Worm (Caenorhabditis elegans) whole organism, early embryonic: ENCODE data around the gene R160.4.

Experiments used
- B0310.2 ChIP-seq: sonication (generic microtip); optimal IDR thresholded peaks from 2 replicates; lab custom pipeline; 2016; ENCODE audit warnings: mild to moderate bottlenecking, missing genetic modification characterization, missing compliant biosample characterization
- F13C5.2 ChIP-seq: sonication (generic microtip); optimal IDR thresholded peaks from 2 replicates; lab custom pipeline; 2017; ENCODE audit warnings: mild to moderate bottlenecking, missing genetic modification characterization, inconsistent platforms, missing compliant biosample characterization
- aly-1 ChIP-seq: sonication (generic microtip); optimal IDR thresholded peaks from 2 replicates; lab custom pipeline; 2016; ENCODE audit warnings: missing genetic modification characterization, missing compliant biosample characterization
- ama-1 ChIP-seq: fragments of 150-350 bp; optimal IDR thresholded peaks from 2 replicates; lab custom pipeline; 2014
- ceh-13 ChIP-seq: fragments of 200-800 bp; sonication (Bioruptor generic); optimal IDR thresholded peaks from 2 replicates; lab custom pipeline; 2018; ENCODE audit warnings: mild to moderate bottlenecking, missing genetic modification characterization, missing compliant biosample characterization
- ceh-36 ChIP-seq: sonication (generic microtip); optimal IDR thresholded peaks from 2 replicates; lab custom pipeline; 2016; ENCODE audit warnings: missing genetic modification characterization, inconsistent platforms, missing compliant biosample characterization
- ets-7 ChIP-seq: sonication (generic microtip); optimal IDR thresholded peaks from 2 replicates; lab custom pipeline; 2016; ENCODE audit warnings: missing genotype, missing genetic modification characterization, missing compliant biosample characterization
- flt-1 ChIP-seq: fragments of 200-800 bp; sonication (Bioruptor generic); IDR thresholded peaks from 2 replicates; pipeline ENCODE4 v1.3.6; 2022; ENCODE audit warnings: missing genetic modification characterization, missing compliant biosample characterization
- hmbx-1 ChIP-seq: sonication (generic microtip); optimal IDR thresholded peaks from 2 replicates; lab custom pipeline; 2016; ENCODE audit warnings: mild to moderate bottlenecking, missing genetic modification characterization, missing compliant biosample characterization
- hmg-4 ChIP-seq: fragments of 200-800 bp; sonication (Bioruptor generic); optimal IDR thresholded peaks from 2 replicates; lab custom pipeline; 2018; ENCODE audit warnings: mild to moderate bottlenecking, missing genetic modification characterization, missing compliant biosample characterization
- hnd-1 ChIP-seq: sonication (generic microtip); optimal IDR thresholded peaks from 2 replicates; lab custom pipeline; 2016; ENCODE audit warnings: missing genetic modification characterization, missing compliant biosample characterization
- pes-1 ChIP-seq: fragments of 200-800 bp; sonication (Bioruptor generic); IDR thresholded peaks from 2 replicates; pipeline ENCODE4 v1.3.6; 2022; ENCODE audit warnings: missing genetic modification reagents, missing genetic modification characterization, missing compliant biosample characterization
- scrt-1 ChIP-seq: fragments of 200-800 bp; sonication (Bioruptor generic); IDR thresholded peaks from 2 replicates; pipeline ENCODE4 v1.3.6; 2022; ENCODE audit warnings: missing genetic modification characterization, missing compliant biosample characterization
- sea-1 ChIP-seq: fragments of 200-800 bp; sonication (Bioruptor generic); conservative IDR thresholded peaks from 2 replicates; pipeline ENCODE4 v1.3.6; 2022; ENCODE audit warnings: missing genetic modification characterization, missing compliant biosample characterization
- tbx-11 ChIP-seq: fragments of 200-800 bp; sonication (Bioruptor generic); IDR thresholded peaks from 2 replicates; pipeline ENCODE4 v1.3.6; 2022; ENCODE audit warnings: missing genetic modification characterization, missing compliant biosample characterization
- tbx-37 ChIP-seq: fragments of 200-800 bp; sonication (Bioruptor generic); conservative IDR thresholded peaks from 2 replicates; pipeline ENCODE4 v1.3.6; 2022; ENCODE audit warnings: missing genetic modification reagents, missing genetic modification characterization, missing compliant biosample characterization
- tra-4 ChIP-seq: sonication (generic microtip); optimal IDR thresholded peaks from 2 replicates; lab custom pipeline; 2017; ENCODE audit warnings: missing genetic modification characterization, missing compliant biosample characterization

Gene R160.4

DNA sequence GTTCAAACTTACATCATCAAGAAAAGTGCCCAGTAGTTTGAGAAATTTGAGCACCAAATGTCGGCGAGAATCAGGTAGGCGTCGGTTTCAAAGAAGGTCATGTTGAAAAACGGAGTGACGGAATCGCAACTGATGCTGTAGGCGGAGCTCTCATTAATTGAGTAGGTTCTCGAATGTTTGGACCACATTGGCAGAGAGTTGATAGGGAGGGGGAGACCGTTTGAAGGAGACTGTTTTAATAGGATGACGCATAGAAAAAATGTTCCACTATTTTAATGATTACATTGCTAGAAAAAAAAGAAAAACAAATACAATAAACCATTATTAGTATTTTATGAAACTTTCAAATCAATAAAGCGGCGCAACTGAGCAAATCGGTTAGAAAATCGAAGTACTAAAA lies 5.5 kb downstream of the R160.4 start, which contains the start of gene F14H12.17:
F14H12.17 (minus strand) TSS at position 101 of the 400 bp plus-strand sequence.
- no peak for TF ChIP-seq F13C5.2 (tag; lab: Kevin White, UChicago)
- TF ChIP-seq sea-1 (GFP tag; lab: Robert Waterston, UW), result no peak
- no peak for TF ChIP-seq ets-7 (tag; lab: Kevin White, UChicago)
- TF ChIP-seq ama-1, result no peak
- no peak for TF ChIP-seq hnd-1 (tag; lab: Kevin White, UChicago)
- TF ChIP-seq flt-1 (GFP tag; lab: Robert Waterston, UW), result no peak
- TF ChIP-seq ceh-36, result no peak
- no peak for TF ChIP-seq hmg-4

DNA sequence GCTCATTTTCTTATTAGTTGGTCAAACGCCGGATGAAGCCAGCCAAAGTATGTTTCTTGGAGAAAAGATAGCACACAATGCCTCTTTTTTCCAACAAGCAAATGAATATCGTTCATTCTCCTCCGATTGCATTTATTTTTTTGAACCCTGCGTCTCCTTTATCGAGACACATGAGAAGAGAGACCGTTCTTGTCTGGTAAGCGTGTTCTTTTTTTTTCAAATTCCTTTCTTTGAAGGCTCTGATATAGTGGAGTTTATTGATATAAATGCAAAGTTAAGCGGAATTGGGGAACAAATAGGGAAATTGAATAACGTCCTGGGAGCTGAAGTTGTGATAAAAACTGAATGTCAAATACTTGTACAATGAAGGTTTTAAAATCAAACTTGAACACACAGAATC lies 6.2 kb downstream of the R160.4 start, which contains the start of gene F14H12.7:
F14H12.7 (minus strand) TSS at position 101 of the 400 bp plus-strand sequence.
- TF ChIP-seq ets-7 (tag; lab: Kevin White, UChicago) (no peak), ama-1 (no peak), hmbx-1 (no peak), sea-1 (GFP tag; lab: Robert Waterston, UW) (no peak), tbx-37 (GFP tag; lab: Robert Waterston, UW) (no peak), flt-1 (GFP tag; lab: Robert Waterston, UW) (no peak), aly-1 (no peak), tra-4 (tag; lab: Kevin White, UChicago) (no peak), hnd-1 (tag; lab: Kevin White, UChicago) (no peak)

DNA sequence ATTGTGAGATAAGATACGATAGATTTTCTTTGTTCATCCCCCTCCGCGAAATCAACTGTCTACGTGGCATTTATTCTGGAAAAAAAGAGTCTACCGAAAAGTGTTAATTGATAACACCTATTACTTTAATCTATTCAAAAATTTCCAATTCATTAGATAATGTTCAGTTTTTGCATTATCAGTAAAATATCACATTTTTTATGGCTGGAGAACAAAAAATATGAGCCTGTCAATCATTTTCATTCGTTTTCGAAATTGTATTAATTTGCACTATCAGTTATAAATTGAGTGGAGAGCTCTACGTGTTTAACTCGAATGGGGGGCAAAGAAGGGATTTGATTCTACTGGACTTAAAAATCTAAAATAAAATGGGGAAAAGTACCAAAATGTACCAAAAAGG lies 9.7 kb downstream of the R160.4 start:
- no peak for TF ChIP-seq sea-1 (GFP tag; lab: Robert Waterston, UW)
- TF ChIP-seq tbx-11 (GFP tag; lab: Robert Waterston, UW), result no peak
- no peak for TF ChIP-seq B0310.2
- TF ChIP-seq hnd-1 (tag; lab: Kevin White, UChicago), result no peak
- no peak for TF ChIP-seq hmg-4

DNA sequence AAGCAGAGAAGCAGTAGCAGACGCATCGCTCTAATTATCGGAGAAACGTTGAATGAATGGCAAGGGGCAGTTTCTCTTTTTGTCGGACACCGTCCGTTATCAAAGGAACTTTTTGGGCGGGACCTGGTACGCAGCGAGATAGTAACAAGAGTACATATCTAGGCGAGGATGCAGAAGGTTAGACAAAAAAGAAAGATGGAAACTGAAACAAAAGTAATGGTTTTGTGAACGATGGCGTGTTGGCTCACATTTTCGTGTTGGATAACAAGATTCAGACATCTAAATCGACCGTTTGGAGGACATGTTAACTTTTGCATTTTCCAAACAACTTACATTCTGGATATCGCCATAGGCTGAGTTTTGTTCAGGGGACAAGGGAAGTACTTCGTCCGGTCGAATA lies 11.2 kb downstream of the R160.4 start, which contains the start of gene F14H12.6:
F14H12.6 (minus strand) TSS at position 101 of the 400 bp plus-strand sequence.
- TF ChIP-seq F13C5.2 (tag; lab: Kevin White, UChicago) (no peak), tbx-37 (GFP tag; lab: Robert Waterston, UW) (no peak), pes-1 (no peak), flt-1 (GFP tag; lab: Robert Waterston, UW) (no peak), ets-7 (tag; lab: Kevin White, UChicago) (no peak), ama-1 (no peak), tbx-11 (GFP tag; lab: Robert Waterston, UW) (no peak)

DNA sequence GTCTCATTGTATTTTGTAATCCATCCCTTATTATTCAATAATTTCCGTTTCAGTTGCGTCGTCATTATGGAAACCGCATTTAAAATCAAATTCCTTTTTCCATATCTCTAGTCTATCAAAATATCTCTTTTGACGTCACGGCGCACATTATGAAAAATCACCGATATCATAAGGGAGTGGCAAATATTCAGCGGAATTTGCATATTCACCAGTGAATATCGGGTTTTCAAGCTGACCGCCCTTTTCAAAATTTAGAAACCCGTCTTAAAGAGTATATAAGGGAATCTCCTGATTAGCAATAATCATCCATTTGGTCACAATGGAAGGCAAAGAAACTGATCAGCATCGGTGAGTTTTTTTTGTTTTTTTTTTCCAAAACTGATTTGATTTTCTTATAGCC lies 15.4 kb downstream of the R160.4 start, which contains the start of gene col-165:
col-165 (plus strand) TSS at position 301 of the 400 bp plus-strand sequence.
- TF ChIP-seq tbx-11 (GFP tag; lab: Robert Waterston, UW) (no peak), tra-4 (tag; lab: Kevin White, UChicago) (no peak), scrt-1 (GFP tag; lab: Robert Waterston, UW) (no peak), ceh-13 (no peak), sea-1 (GFP tag; lab: Robert Waterston, UW) (no peak), hmbx-1 (no peak), ama-1 (no peak), pes-1 (no peak), flt-1 (GFP tag; lab: Robert Waterston, UW) (no peak), hmg-4 (no peak), hnd-1 (tag; lab: Kevin White, UChicago) (no peak), B0310.2 (no peak), ceh-36 (no peak), F13C5.2 (tag; lab: Kevin White, UChicago) (no peak), tbx-37 (GFP tag; lab: Robert Waterston, UW) (no peak), aly-1 (no peak), ets-7 (tag; lab: Kevin White, UChicago) (no peak)

DNA sequence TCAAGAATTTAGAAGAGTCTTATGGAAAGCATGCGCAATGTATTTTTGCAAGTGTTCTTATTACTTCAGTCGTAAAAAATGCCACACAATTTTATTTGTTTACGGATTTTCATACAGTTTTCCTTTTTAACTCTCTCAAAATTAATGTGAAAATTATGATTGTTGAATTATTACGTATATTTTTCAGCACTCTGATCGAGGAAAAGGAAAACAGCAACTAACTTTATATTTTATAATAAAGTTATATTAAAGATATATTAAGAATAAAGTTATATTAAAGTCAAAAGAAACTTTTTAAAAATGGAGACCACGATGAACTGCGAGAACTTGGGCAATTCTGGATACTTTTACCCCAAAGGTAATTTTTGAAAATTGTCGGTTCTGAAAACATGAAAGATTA lies 18.5 kb downstream of the R160.4 start, which contains the start of gene F14H12.2:
F14H12.2 (plus strand) TSS at position 301 of the 400 bp plus-strand sequence.
- TF ChIP-seq scrt-1 (GFP tag; lab: Robert Waterston, UW), result no peak
- no peak for TF ChIP-seq ceh-13
- TF ChIP-seq tbx-11 (GFP tag; lab: Robert Waterston, UW), result no peak
- no peak for TF ChIP-seq hmbx-1
- TF ChIP-seq pes-1, result no peak
- TF ChIP-seq aly-1, result no peak
- no peak for TF ChIP-seq sea-1 (GFP tag; lab: Robert Waterston, UW)
- no peak for TF ChIP-seq hnd-1 (tag; lab: Kevin White, UChicago)
- TF ChIP-seq tbx-37 (GFP tag; lab: Robert Waterston, UW), result no peak
- TF ChIP-seq B0310.2, result no peak

DNA sequence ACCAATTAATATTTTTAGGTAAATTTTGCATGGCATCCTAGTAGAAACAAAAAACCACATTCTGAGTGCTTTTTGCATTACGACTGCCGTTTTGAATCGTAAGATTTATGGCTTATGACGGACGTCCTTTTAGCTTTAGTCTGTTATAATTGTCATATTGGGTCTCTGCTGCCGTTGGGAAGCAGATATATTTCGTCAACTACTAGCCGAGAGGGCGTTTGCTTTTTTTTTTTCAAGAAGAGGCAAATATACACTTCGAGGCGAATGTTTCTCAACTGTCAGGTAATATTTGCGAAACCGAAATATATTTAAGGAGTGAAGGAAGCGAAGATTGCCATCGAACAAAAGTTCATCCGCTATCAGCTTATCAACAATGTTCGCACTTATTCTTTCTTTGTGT lies 24.8 kb downstream of the R160.4 start, which contains the start of gene F14H12.3:
F14H12.3 (plus strand) TSS at position 301 of the 400 bp plus-strand sequence.
- TF ChIP-seq ceh-36, result no peak
- 0 out of 2 replicates have a peak, but pooled peaks have one; percentile 40 for TF ChIP-seq scrt-1 (GFP tag; lab: Robert Waterston, UW)

DNA sequence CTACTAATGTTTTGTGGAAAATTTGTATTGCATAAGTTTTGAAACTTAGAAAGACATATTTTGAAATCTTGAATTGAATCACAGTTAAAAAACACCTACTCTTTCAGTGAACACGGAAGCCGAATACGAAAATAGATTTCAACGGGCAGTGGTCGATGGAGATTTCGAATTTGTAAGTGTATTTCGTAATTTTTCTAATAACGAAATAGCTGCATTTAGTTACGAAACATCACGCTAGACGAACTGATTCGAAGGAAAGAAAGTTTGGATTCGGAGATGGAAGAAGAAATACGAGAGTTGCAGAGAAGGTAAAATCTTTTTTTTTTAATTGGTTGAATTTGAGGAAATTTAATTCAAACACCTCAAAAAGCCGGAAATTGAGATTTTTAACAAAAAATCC lies 26.0 kb downstream of the R160.4 start:
- TF ChIP-seq sea-1 (GFP tag; lab: Robert Waterston, UW) (no peak), B0310.2 (no peak), tbx-11 (GFP tag; lab: Robert Waterston, UW) (no peak), ets-7 (tag; lab: Kevin White, UChicago) (no peak), hnd-1 (tag; lab: Kevin White, UChicago) (no peak), aly-1 (no peak), ceh-13 (no peak), scrt-1 (GFP tag; lab: Robert Waterston, UW) (no peak), ama-1 (no peak), pes-1 (no peak), ceh-36 (no peak), tbx-37 (GFP tag; lab: Robert Waterston, UW) (no peak), tra-4 (tag; lab: Kevin White, UChicago) (no peak)
